Worm (Caenorhabditis elegans): ENCODE data around the gene fox-1.

DNA sequence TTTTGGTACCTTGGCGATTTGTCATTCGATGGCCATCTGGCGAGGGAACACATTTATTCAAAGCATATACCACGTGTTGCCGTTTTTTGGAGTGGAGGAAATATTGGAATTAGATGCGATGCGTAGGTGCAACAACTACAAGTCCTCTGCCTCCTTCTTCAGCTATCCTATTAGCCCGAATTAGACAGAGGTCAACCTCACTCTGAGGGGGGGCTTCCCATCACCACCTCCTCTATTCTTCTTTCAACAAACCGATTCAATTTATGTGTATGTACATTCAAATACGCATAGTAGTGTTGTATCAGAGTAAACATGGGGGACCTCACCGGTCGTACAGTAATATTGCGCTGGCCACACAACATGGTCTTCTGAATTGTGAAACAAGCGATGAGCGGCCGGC is 38.1 kb upstream of the fox-1 start:
- TF ChIP-seq elt-3 (tag; optimal IDR thresholded peaks at IDR 0.05) (no peak), nhr-12 (tag; optimal IDR thresholded peaks at IDR 0.05) (no peak), snpc-4 (tag; optimal IDR thresholded peaks at IDR 0.05) (no peak), lin-13 (tag; optimal IDR thresholded peaks at IDR 0.05) (no peak), cnd-1 (tag; optimal IDR thresholded peaks at IDR 0.05) (no peak), lsy-2 (tag; optimal IDR thresholded peaks at IDR 0.05) (no peak), unc-62 (GFP tag; optimal IDR thresholded peaks at IDR 0.05) (no peak)
